Fruit fly (Drosophila melanogaster) whole organism, prepupa: Measurements from ENCODE around the gene noc.

Experiments used
- CG6163 ChIP-seq: fragments of 200-800 bp; sonication (Bioruptor generic); IDR thresholded peaks from 3 replicates; pipeline ENCODE4 v1.3.6; 2022; ENCODE audit warnings: missing biosample characterization, missing genetic modification characterization
- CG7368 ChIP-seq: fragments of 200-800 bp; sonication (Bioruptor generic); optimal IDR thresholded peaks from 3 replicates; lab custom pipeline; 2016; ENCODE audit warnings: missing biosample characterization, missing genetic modification characterization
- esn ChIP-seq: fragments of 200-800 bp; sonication (Bioruptor generic); optimal IDR thresholded peaks from 2 replicates; lab custom pipeline; 2016; ENCODE audit warnings: missing biosample characterization, mild to moderate bottlenecking, missing genetic modification characterization, moderate library complexity
- fd85E ChIP-seq: fragments of 200-800 bp; sonication (Bioruptor generic); optimal IDR thresholded peaks from 3 replicates; lab custom pipeline; 2016; ENCODE audit warnings: missing biosample characterization, missing genetic modification characterization

dm6 chr2L:14488083-14488482, 2.6 kb upstream of the noc start:
- no peak for TF ChIP-seq esn (GFP tag; lab: Kevin White, UChicago)
- no peak for TF ChIP-seq fd85E (GFP tag; lab: Kevin White, UChicago)
- no peak for TF ChIP-seq CG7368 (GFP tag; lab: Kevin White, UChicago)
- 0 out of 3 replicates have a peak, but pooled peaks have one; percentile 20 for TF ChIP-seq CG6163 (GFP tag; lab: Robert Waterston, UW)
